Worm (Caenorhabditis elegans): Measurements from ENCODE around the gene ufm-1.

The ufm-1 gene

ce11 chrIII:7896925-7897324, 38.1 kb downstream of the ufm-1 start, which contains the start of gene ZK688.10:
ZK688.10 (minus strand) TSS chrIII:7897025.
- no peak for TF ChIP-seq W03F9.2 (tag; optimal IDR thresholded peaks at IDR 0.05)
- no peak for TF ChIP-seq dao-5 (tag; optimal IDR thresholded peaks at IDR 0.05)
- no peak for TF ChIP-seq him-1 (tag; optimal IDR thresholded peaks at IDR 0.05)

- TF ChIP-seq him-1 (tag; optimal IDR thresholded peaks at IDR 0.05) = no peak
- TF ChIP-seq W03F9.2 (tag; optimal IDR thresholded peaks at IDR 0.05) = no peak
- TF ChIP-seq dao-5 (tag; optimal IDR thresholded peaks at IDR 0.05) = no peak
These were observed 39.0 kb downstream of the ufm-1 start for ce11 chrIII:7897733-7898132.

ce11 chrIII:7900733-7901132, 42.0 kb downstream of the ufm-1 start, which contains the start of gene best-24:
best-24 (plus strand) TSS chrIII:7901033.
- no peak for TF ChIP-seq dao-5 (tag; optimal IDR thresholded peaks at IDR 0.05)

ce11 chrIII:7903427-7903826, 44.6 kb downstream of the ufm-1 start:
- no peak for TF ChIP-seq W03F9.2 (tag; optimal IDR thresholded peaks at IDR 0.05)
- TF ChIP-seq him-1 (tag; optimal IDR thresholded peaks at IDR 0.05) = no peak
- no peak for TF ChIP-seq dao-5 (tag; optimal IDR thresholded peaks at IDR 0.05)

ce11 chrIII:7907515-7907914, 48.7 kb downstream of the ufm-1 start, which contains the start of gene pcp-5:
pcp-5 (minus strand) TSS chrIII:7907615.
- TF ChIP-seq him-1 (tag; optimal IDR thresholded peaks at IDR 0.05) (no peak), dao-5 (tag; optimal IDR thresholded peaks at IDR 0.05) (no peak), W03F9.2 (tag; optimal IDR thresholded peaks at IDR 0.05) (no peak)
